Worm (Caenorhabditis elegans) whole organism, L4 larva: ENCODE results near the gene srv-13.

Experiments
- D1046.2 ChIP-seq: fragments of 200-800 bp; sonication (Bioruptor generic); IDR thresholded peaks from 2 replicates; pipeline ENCODE4 v1.3.6; 2022; ENCODE audit warnings: missing genetic modification characterization, missing compliant biosample characterization
- T20F7.1 ChIP-seq: fragments of 200-800 bp; sonication (Bioruptor generic); optimal IDR thresholded peaks from 2 replicates; lab custom pipeline; 2018; ENCODE audit warnings: mild to moderate bottlenecking, missing genetic modification characterization, missing compliant biosample characterization
- T26A8.4 ChIP-seq: fragments of 200-800 bp; sonication (Bioruptor generic); IDR thresholded peaks from 2 replicates; pipeline ENCODE4 v1.3.6; 2022; ENCODE audit warnings: missing genetic modification characterization, missing compliant biosample characterization
- aha-1 ChIP-seq: fragments of 150-350 bp; peaks from one replicate; lab custom pipeline; 2014; ENCODE audit warnings: missing biosample characterization, missing genetic modification characterization
- aly-2 ChIP-seq: sonication (generic microtip); optimal IDR thresholded peaks from 2 replicates; lab custom pipeline; 2018; ENCODE audit warnings: missing biosample characterization, missing genetic modification characterization
- arid-1 ChIP-seq: fragments of 200-800 bp; sonication (Bioruptor generic); conservative IDR thresholded peaks from 2 replicates; pipeline ENCODE4 v1.3.6; 2022; ENCODE audit warnings: missing genetic modification reagents, missing genetic modification characterization, missing compliant biosample characterization
- attf-4 ChIP-seq: sonication (generic microtip); optimal IDR thresholded peaks from 3 replicates; lab custom pipeline; 2017; ENCODE audit warnings: missing biosample characterization, missing genetic modification characterization
- ceh-20 ChIP-seq: fragments of 200-800 bp; sonication (Bioruptor generic); IDR thresholded peaks from 2 replicates; pipeline ENCODE4 v1.3.6; 2022; ENCODE audit warnings: missing genetic modification reagents, missing genetic modification characterization, missing compliant biosample characterization
- ceh-32 ChIP-seq: sonication (generic microtip); optimal IDR thresholded peaks from 2 replicates; lab custom pipeline; 2016; ENCODE audit warnings: mild to moderate bottlenecking, missing genetic modification characterization, missing compliant biosample characterization; ENCODE audit not compliant: poor library complexity
- ces-1 ChIP-seq: fragments of 150-350 bp; sonication (generic microtip); optimal IDR thresholded peaks from 4 replicates; lab custom pipeline; 2014; ENCODE audit warnings: missing biosample characterization, missing genetic modification reagents, missing genetic modification characterization
- cey-2 ChIP-seq: sonication (generic microtip); optimal IDR thresholded peaks from 3 replicates; lab custom pipeline; 2017; ENCODE audit warnings: missing genetic modification characterization, mild to moderate bottlenecking, missing compliant biosample characterization, antibody characterized with exemption, borderline replicate concordance; ENCODE audit not compliant: insufficient read depth
- ctbp-1 ChIP-seq: fragments of 200-800 bp; sonication (Bioruptor generic); IDR thresholded peaks from 2 replicates; pipeline ENCODE4 v1.3.6; 2022; ENCODE audit warnings: missing genetic modification reagents, missing genetic modification characterization, missing compliant biosample characterization
- daf-8 ChIP-seq: fragments of 200-800 bp; sonication (Bioruptor generic); IDR thresholded peaks from 2 replicates; pipeline ENCODE4 v1.3.6; 2022; ENCODE audit warnings: missing genetic modification characterization, missing compliant biosample characterization
- dpl-1 ChIP-seq: fragments of 150-350 bp; optimal IDR thresholded peaks from 2 replicates; lab custom pipeline; 2014; ENCODE audit warnings: missing biosample characterization, missing genetic modification reagents, missing genetic modification characterization
- fkh-10 ChIP-seq: fragments of 150-350 bp; optimal IDR thresholded peaks from 2 replicates; lab custom pipeline; 2014; ENCODE audit warnings: missing biosample characterization, missing genetic modification reagents, missing genetic modification characterization
- hif-1 ChIP-seq, 2 experiments: sonication (generic microtip); optimal IDR thresholded peaks; 2 replicates each; lab custom pipeline; 2016 to 2017; ENCODE audit warnings: missing compliant biosample characterization in 2 of 2, missing genetic modification characterization in 2 of 2, missing genetic modification reagents in 2 of 2, missing genotype in 2 of 2, mild to moderate bottlenecking in 1 of 2
- hmg-1.1 ChIP-seq: fragments of 200-800 bp; sonication (Bioruptor generic); IDR thresholded peaks from 2 replicates; pipeline ENCODE4 v1.3.6; 2022; ENCODE audit warnings: missing genetic modification reagents, missing genetic modification characterization, missing compliant biosample characterization
- lim-7 ChIP-seq: fragments of 200-800 bp; sonication (Bioruptor generic); IDR thresholded peaks from 2 replicates; pipeline ENCODE4 v1.3.6; 2022; ENCODE audit warnings: missing genetic modification characterization, missing compliant biosample characterization
- lin-13 ChIP-seq: fragments of 150-350 bp; optimal IDR thresholded peaks from 2 replicates; lab custom pipeline; 2014; ENCODE audit warnings: missing biosample characterization, missing genetic modification reagents, missing genetic modification characterization
- lin-29 ChIP-seq: fragments of 200-800 bp; sonication (Bioruptor generic); IDR thresholded peaks from 2 replicates; pipeline ENCODE4 v1.3.6; 2022; ENCODE audit warnings: missing genetic modification reagents, missing genetic modification characterization, missing compliant biosample characterization
- lin-38 ChIP-seq: fragments of 200-800 bp; sonication (Bioruptor generic); IDR thresholded peaks from 2 replicates; pipeline ENCODE4 v1.3.6; 2022; ENCODE audit warnings: missing genetic modification reagents, missing genetic modification characterization, missing compliant biosample characterization
- lir-3 ChIP-seq: sonication (generic microtip); optimal IDR thresholded peaks from 2 replicates; lab custom pipeline; 2016; ENCODE audit warnings: mild to moderate bottlenecking, missing genetic modification characterization, missing compliant biosample characterization
- mdt-29 ChIP-seq: fragments of 200-800 bp; sonication (Bioruptor generic); IDR thresholded peaks from 2 replicates; pipeline ENCODE4 v1.3.6; 2022; ENCODE audit warnings: missing genetic modification reagents, missing genetic modification characterization, missing compliant biosample characterization
- nhr-102 ChIP-seq: sonication (generic microtip); optimal IDR thresholded peaks from 2 replicates; lab custom pipeline; 2016; ENCODE audit warnings: mild to moderate bottlenecking, missing genetic modification characterization, moderate library complexity, missing compliant biosample characterization
- nhr-28 ChIP-seq: fragments of 150-350 bp; optimal IDR thresholded peaks from 2 replicates; lab custom pipeline; 2014; ENCODE audit warnings: missing biosample characterization, missing genetic modification characterization
- nhr-41 ChIP-seq: fragments of 200-800 bp; sonication (Bioruptor generic); IDR thresholded peaks from 2 replicates; pipeline ENCODE4 v1.3.6; 2022; ENCODE audit warnings: missing genetic modification reagents, missing genetic modification characterization, missing compliant biosample characterization
- snpc-1.2 ChIP-seq: fragments of 200-800 bp; sonication (Bioruptor generic); IDR thresholded peaks from 2 replicates; pipeline ENCODE4 v1.3.6; 2022; ENCODE audit warnings: missing genetic modification reagents, missing genetic modification characterization, missing compliant biosample characterization
- spr-1 ChIP-seq: sonication (generic microtip); optimal IDR thresholded peaks from 2 replicates; lab custom pipeline; 2016; ENCODE audit warnings: mild to moderate bottlenecking, missing genetic modification characterization, missing compliant biosample characterization
- spr-3 ChIP-seq: fragments of 200-800 bp; sonication (Bioruptor generic); optimal IDR thresholded peaks from 2 replicates; lab custom pipeline; 2018; ENCODE audit warnings: mild to moderate bottlenecking, missing genetic modification characterization, missing compliant biosample characterization
- unc-39 ChIP-seq: sonication (generic microtip); optimal IDR thresholded peaks from 2 replicates; lab custom pipeline; 2017; ENCODE audit warnings: missing biosample characterization, missing genetic modification characterization
- unc-62 ChIP-seq, 3 experiments: fragments of 150-350 bp in 1 of 3; sonication (generic microtip); optimal IDR thresholded peaks in 2 of 3; peaks in 1 of 3; 1 replicate in 1 of 3; 2 replicates in 2 of 3; lab custom pipeline; 2014 to 2017; ENCODE audit warnings: missing biosample characterization in 3 of 3, missing genetic modification characterization in 3 of 3, missing genetic modification reagents in 3 of 3, missing genotype in 1 of 3
- zfp-3 ChIP-seq: fragments of 200-800 bp; sonication (Bioruptor generic); conservative IDR thresholded peaks from 2 replicates; pipeline ENCODE4 v1.3.6; 2022; ENCODE audit warnings: missing genetic modification reagents, missing genetic modification characterization, missing compliant biosample characterization
- zip-2 ChIP-seq: fragments of 150-350 bp; optimal IDR thresholded peaks from 2 replicates; lab custom pipeline; 2014; ENCODE audit warnings: missing biosample characterization, missing genetic modification characterization
- ztf-7 ChIP-seq: fragments of 150-350 bp; optimal IDR thresholded peaks from 2 replicates; lab custom pipeline; 2014; ENCODE audit warnings: missing biosample characterization, missing genetic modification characterization

srv-13 gene

ce11 chrIV:6378398-6378797, 26.6 kb upstream of the srv-13 start (continued):
- TF ChIP-seq D1046.2 = no peak
- TF ChIP-seq lim-7 = no peak
- TF ChIP-seq lin-13 (GFP tag; lab: Kevin White, UChicago) = no peak
- no peak for TF ChIP-seq spr-3 (GFP tag; lab: Kevin White, UChicago)
- no peak for TF ChIP-seq lir-3 (tag; lab: Kevin White, UChicago)
- TF ChIP-seq zfp-3 (GFP tag; lab: Robert Waterston, UW) = no peak
- TF ChIP-seq nhr-102 = peak; percentile 62
- TF ChIP-seq spr-1 (tag; lab: Kevin White, UChicago) = peak; percentile 62
- TF ChIP-seq nhr-28 (tag; lab: Kevin White, UChicago) = no peak
- TF ChIP-seq dpl-1 (GFP tag; lab: Kevin White, UChicago) = peak; percentile 25
- TF ChIP-seq T20F7.1 (GFP tag; lab: Kevin White, UChicago) = no peak
- TF ChIP-seq ceh-20 (GFP tag; lab: Robert Waterston, UW) = no peak
- no peak for TF ChIP-seq zip-2 (tag; lab: Kevin White, UChicago)
- TF ChIP-seq unc-39 (tag; lab: Kevin White, UChicago) = no peak
- TF ChIP-seq attf-4 (tag; lab: Kevin White, UChicago) = no peak

- TF ChIP-seq aha-1 (tag; lab: Kevin White, UChicago) = peak; percentile 79
- no peak for TF ChIP-seq ceh-32
These were observed 21.0 kb upstream of the srv-13 start, which contains the start of gene shl-1 for ce11 chrIV:6383970-6384369. TSS of gene shl-1 (minus strand) at chrIV:6384070.

DNA sequence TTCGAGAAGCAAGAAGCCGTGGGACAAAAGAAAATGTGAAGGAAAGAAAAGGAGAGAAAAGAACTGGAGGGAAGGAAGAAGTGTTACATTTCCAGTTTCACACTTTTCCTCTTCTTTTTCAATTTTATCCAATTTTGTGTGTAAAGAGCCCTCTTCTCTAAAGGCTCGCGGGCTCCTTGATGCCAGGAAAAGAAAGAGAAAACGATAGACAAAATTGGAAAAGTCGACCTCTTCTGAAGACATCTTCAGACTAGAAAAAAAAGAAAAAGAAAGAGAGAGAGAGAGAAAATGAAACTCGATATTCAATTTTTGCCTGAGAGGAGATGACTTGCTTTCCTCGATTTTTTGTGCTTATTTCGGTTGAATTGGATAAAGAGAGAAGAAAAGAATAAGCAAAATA, 20.0 kb upstream of the srv-13 start:
- peak; percentile 69 for TF ChIP-seq fkh-10 (GFP tag; lab: Kevin White, UChicago)
- peak; percentile 13; the same call in 1 of the 2 replicates for TF ChIP-seq ctbp-1
- TF ChIP-seq ces-1 = no peak

- TF ChIP-seq attf-4 (tag; lab: Kevin White, UChicago) (no peak), nhr-41 (GFP tag; lab: Robert Waterston, UW) (no peak), zip-2 (tag; lab: Kevin White, UChicago) (no peak), snpc-1.2 (GFP tag; lab: Robert Waterston, UW) (no peak), arid-1 (GFP tag; lab: Robert Waterston, UW) (no peak), mdt-29 (GFP tag; lab: Robert Waterston, UW) (no peak), hmg-1.1 (GFP tag; lab: Robert Waterston, UW) (no peak), aly-2 (tag; lab: Kevin White, UChicago) (no peak), T26A8.4 (GFP tag; lab: Robert Waterston, UW) (no peak), ztf-7 (no peak), daf-8 (GFP tag; lab: Robert Waterston, UW) (no peak), lin-29 (GFP tag; lab: Robert Waterston, UW) (no peak), lim-7 (no peak), lin-38 (GFP tag; lab: Robert Waterston, UW) (no peak), hif-1 (tag; optimal IDR thresholded peaks at IDR 0.05; lab: Kevin White, UChicago) (no peak), spr-1 (tag; lab: Kevin White, UChicago) (no peak), D1046.2 (no peak)
These were observed 16.4 kb upstream of the srv-13 start for ce11 chrIV:6388550-6388949.

DNA sequence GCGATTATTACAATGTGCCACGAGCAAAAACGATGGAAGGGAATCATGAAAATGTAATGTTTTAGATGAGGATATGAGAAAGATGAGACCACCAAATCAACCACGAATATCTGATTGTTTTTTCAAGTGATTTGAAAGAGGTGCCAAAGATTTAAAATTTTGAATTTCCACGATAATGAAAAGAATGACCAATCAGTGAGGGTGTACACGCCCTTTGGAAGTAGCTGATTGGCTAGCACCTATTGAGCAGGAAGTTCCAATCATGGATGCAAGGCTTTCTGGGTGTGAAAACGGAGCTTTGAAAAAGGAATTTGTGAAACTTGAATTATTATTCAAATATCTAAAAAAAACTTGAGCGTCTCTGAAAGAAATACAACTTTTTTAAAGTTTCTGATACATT, 13.4 kb upstream of the srv-13 start:
- TF ChIP-seq cey-2 (tag; lab: Kevin White, UChicago) = no peak
- peak in 1 of 2 experiments; percentile 15 for TF ChIP-seq unc-62 (GFP tag; optimal IDR thresholded peaks at IDR 0.05 in 1 of 2; lab: Kevin White, UChicago)
- no peak for TF ChIP-seq unc-62 (tag; optimal IDR thresholded peaks at IDR 0.05; lab: Kevin White, UChicago)
